Worm (Caenorhabditis elegans): ENCODE data around the gene Y54G2A.28.

DNA sequence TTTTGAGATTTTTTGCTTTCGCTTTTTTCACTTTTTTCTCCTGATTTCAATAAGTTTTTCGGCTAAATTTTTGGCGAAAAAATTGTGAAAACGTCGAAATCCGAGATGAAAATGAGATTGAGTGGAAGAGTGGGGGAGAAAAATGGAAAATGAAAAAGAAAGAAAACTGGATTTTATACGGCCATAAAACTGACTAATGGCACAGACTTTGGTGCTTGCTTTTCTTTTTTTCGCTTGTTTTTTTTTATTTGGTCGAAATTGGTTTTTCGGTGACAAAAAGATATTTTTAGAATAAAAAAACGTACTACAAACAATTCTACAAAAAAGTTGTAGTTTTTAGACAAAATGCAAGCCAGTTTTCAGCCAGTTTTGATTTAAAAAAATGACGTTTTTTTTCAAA is 9.4 kb downstream of the Y54G2A.28 start:
- TF ChIP-seq ceh-82 (tag; optimal IDR thresholded peaks at IDR 0.05) (no peak), zag-1 (tag; optimal IDR thresholded peaks at IDR 0.05) (no peak), nhr-77 (tag; optimal IDR thresholded peaks at IDR 0.05) (no peak)
